Worm (Caenorhabditis elegans): Measurements from ENCODE around the gene msp-81.
"Not testable (repeated sequence)": the region's sequence is repeated elsewhere in the genome, so short reads cannot be mapped to it uniquely, and the experiment has no call there.

msp-81 gene

ce11 chrIV:9837349-9837748, 1.1 kb upstream of the msp-81 start, which contains the start of gene msp-10:
Gene msp-10 (plus strand): TSS chrIV:9837649.
- TF ChIP-seq ceh-16, nhr-6, mab-5 (tag; optimal IDR thresholded peaks at IDR 0.05): not testable (repeated sequence)

- TF ChIP-seq snpc-4 (tag; optimal IDR thresholded peaks at IDR 0.05) (no peak), mab-5 (tag; optimal IDR thresholded peaks at IDR 0.05) (no peak), nhr-23 (tag; optimal IDR thresholded peaks at IDR 0.05) (no peak), gmeb-1 (tag; optimal IDR thresholded peaks at IDR 0.05) (no peak), alr-1 (tag; optimal IDR thresholded peaks at IDR 0.05) (no peak), ztf-1 (GFP tag; conservative IDR thresholded peaks at IDR 0.05) (no peak), nhr-6 (tag; optimal IDR thresholded peaks at IDR 0.05) (no peak), nhr-237 (tag; optimal IDR thresholded peaks at IDR 0.05) (no peak), nhr-77 (tag; optimal IDR thresholded peaks at IDR 0.05) (no peak), ztf-4 (tag; optimal IDR thresholded peaks at IDR 0.05) (no peak), egl-27 (tag; optimal IDR thresholded peaks at IDR 0.05) (no peak), elt-3 (tag; optimal IDR thresholded peaks at IDR 0.05) (no peak), peb-1 (tag; optimal IDR thresholded peaks at IDR 0.05) (no peak), mdl-1 (tag; optimal IDR thresholded peaks at IDR 0.05) (no peak), elt-1 (tag; optimal IDR thresholded peaks at IDR 0.05) (no peak), lsy-2 (tag; optimal IDR thresholded peaks at IDR 0.05) (no peak), unc-39 (tag; optimal IDR thresholded peaks at IDR 0.05) (no peak), nhr-129 (tag; optimal IDR thresholded peaks at IDR 0.05) (no peak), nhr-11 (tag; optimal IDR thresholded peaks at IDR 0.05) (no peak)
Observed at ce11 chrIV:9833337-9833736, 2.9 kb downstream of the msp-81 start.

- TF ChIP-seq Y55F3AM.14 (GFP tag; optimal IDR thresholded peaks at IDR 0.05) (no peak), ama-1 (optimal IDR thresholded peaks at IDR 0.05) (no peak), mdl-1 (tag; optimal IDR thresholded peaks at IDR 0.05) (no peak)
Observed at ce11 chrIV:9832586-9832985, 3.6 kb downstream of the msp-81 start, which contains the start of gene kin-21. Gene kin-21 (plus strand): TSS chrIV:9832886.

ce11 chrIV:9825196-9825744, 10.9 kb downstream of the msp-81 start, which contains the start of gene mtr-4:
Gene mtr-4 (plus strand): TSS chrIV:9825694.
- TF ChIP-seq fos-1 (tag; optimal IDR thresholded peaks at IDR 0.05) (peak; percentile 44), C34F6.9 (tag; optimal IDR thresholded peaks at IDR 0.05) (peak; percentile 50), nhr-129 (tag; optimal IDR thresholded peaks at IDR 0.05) (peak; percentile 30), elt-1 (tag; optimal IDR thresholded peaks at IDR 0.05) (no peak)

ce11 chrIV:9824480-9824879, 11.7 kb downstream of the msp-81 start, which contains the start of gene catp-6:
Gene catp-6 (minus strand): TSS chrIV:9824580.
- no peak for TF ChIP-seq aly-2 (tag; optimal IDR thresholded peaks at IDR 0.05)
- TF ChIP-seq nhr-21 (tag; optimal IDR thresholded peaks at IDR 0.05): no peak
- no peak for TF ChIP-seq peb-1 (tag; optimal IDR thresholded peaks at IDR 0.05)
- no peak for TF ChIP-seq ZK546.5 (tag; optimal IDR thresholded peaks at IDR 0.05)
- TF ChIP-seq dmd-4 (tag; optimal IDR thresholded peaks at IDR 0.05): no peak
- no peak for TF ChIP-seq nhr-10 (tag; optimal IDR thresholded peaks at IDR 0.05)
- no peak for TF ChIP-seq elt-3 (tag; optimal IDR thresholded peaks at IDR 0.05)
- no peak for TF ChIP-seq ztf-1 (GFP tag; conservative IDR thresholded peaks at IDR 0.05)
- no peak for TF ChIP-seq mab-5 (tag; optimal IDR thresholded peaks at IDR 0.05)

- TF ChIP-seq lin-11 (tag; optimal IDR thresholded peaks at IDR 0.05) (no peak), aly-2 (tag; optimal IDR thresholded peaks at IDR 0.05) (no peak), ZK546.5 (tag; optimal IDR thresholded peaks at IDR 0.05) (no peak), lin-13 (GFP tag; optimal IDR thresholded peaks at IDR 0.05) (no peak), zag-1 (tag; optimal IDR thresholded peaks at IDR 0.05) (no peak), nhr-21 (tag; optimal IDR thresholded peaks at IDR 0.05) (no peak), ztf-4 (tag; optimal IDR thresholded peaks at IDR 0.05) (no peak), lsy-2 (tag; optimal IDR thresholded peaks at IDR 0.05) (no peak)
Observed at ce11 chrIV:9822585-9822984, 13.6 kb downstream of the msp-81 start.

Data from whole organism, L2 larva.